Worm (Caenorhabditis elegans) whole organism, young adult: ENCODE measurements around the gene Y43E12A.2.

Experiments used
- C17E4.6 ChIP-seq: fragments of 200-800 bp; sonication (Bioruptor generic); IDR thresholded peaks from 2 replicates; pipeline ENCODE4 v1.3.6; 2022; ENCODE audit warnings: missing genetic modification reagents, missing genetic modification characterization, missing compliant biosample characterization
- D2030.7 ChIP-seq: fragments of 200-800 bp; sonication (Bioruptor generic); IDR thresholded peaks from 2 replicates; pipeline ENCODE4 v1.3.6; 2022; ENCODE audit warnings: missing genetic modification reagents, missing genetic modification characterization, missing compliant biosample characterization
- F22D6.2 ChIP-seq: sonication (generic microtip); optimal IDR thresholded peaks from 2 replicates; lab custom pipeline; 2016; ENCODE audit warnings: mild to moderate bottlenecking, missing genetic modification characterization, missing compliant biosample characterization
- F39B2.1 ChIP-seq: fragments of 200-800 bp; sonication (Bioruptor generic); IDR thresholded peaks from 2 replicates; pipeline ENCODE4 v1.3.6; 2022; ENCODE audit warnings: missing genetic modification reagents, missing genetic modification characterization, missing compliant biosample characterization
- K11D2.4 ChIP-seq: fragments of 200-800 bp; sonication (Bioruptor generic); IDR thresholded peaks from 2 replicates; pipeline ENCODE4 v1.3.6; 2022; ENCODE audit warnings: missing genetic modification reagents, missing genetic modification characterization, missing compliant biosample characterization
- K12H6.12 ChIP-seq: fragments of 200-800 bp; sonication (Bioruptor generic); optimal IDR thresholded peaks from 2 replicates; lab custom pipeline; 2018; ENCODE audit warnings: mild to moderate bottlenecking, missing genetic modification characterization, missing compliant biosample characterization
- Y53F4B.3 ChIP-seq: fragments of 200-800 bp; sonication (Bioruptor generic); IDR thresholded peaks from 2 replicates; pipeline ENCODE4 v1.3.6; 2022; ENCODE audit warnings: missing genetic modification reagents, missing genetic modification characterization, missing compliant biosample characterization
- aptf-3 ChIP-seq: fragments of 200-800 bp; sonication (Bioruptor generic); IDR thresholded peaks from 2 replicates; pipeline ENCODE4 v1.3.6; 2022; ENCODE audit warnings: missing genetic modification characterization, missing compliant biosample characterization
- atf-7 ChIP-seq: sonication (generic microtip); optimal IDR thresholded peaks from 2 replicates; lab custom pipeline; 2017; ENCODE audit warnings: mild to moderate bottlenecking, missing genetic modification characterization, missing compliant biosample characterization
- attf-6 ChIP-seq: fragments of 200-800 bp; sonication (Bioruptor generic); IDR thresholded peaks from 2 replicates; pipeline ENCODE4 v1.3.6; 2022; ENCODE audit warnings: missing genetic modification reagents, missing genetic modification characterization, missing compliant biosample characterization
- bed-2 ChIP-seq: fragments of 200-800 bp; sonication (Bioruptor generic); IDR thresholded peaks from 2 replicates; pipeline ENCODE4 v1.3.6; 2022; ENCODE audit warnings: missing genetic modification reagents, missing genetic modification characterization, missing compliant biosample characterization
- cebp-1 ChIP-seq, 2 experiments: fragments of 200-800 bp in 1 of 2; sonication (Bioruptor generic) in 1 of 2; sonication (generic microtip) in 1 of 2; IDR thresholded peaks in 1 of 2; optimal IDR thresholded peaks in 1 of 2; 2 replicates each; pipeline versions ENCODE4 v1.3.6 to Lab custom; 2017 to 2022; ENCODE audit warnings: missing compliant biosample characterization in 2 of 2, missing genetic modification characterization in 2 of 2, mild to moderate bottlenecking in 1 of 2, missing genetic modification reagents in 1 of 2, moderate library complexity in 1 of 2
- ceh-100 ChIP-seq: fragments of 200-800 bp; sonication (Bioruptor generic); IDR thresholded peaks from 2 replicates; pipeline ENCODE4 v1.3.6; 2022; ENCODE audit warnings: missing genetic modification reagents, missing genetic modification characterization, missing compliant biosample characterization
- ceh-91 ChIP-seq: fragments of 200-800 bp; sonication (Bioruptor generic); IDR thresholded peaks from 2 replicates; pipeline ENCODE4 v1.3.6; 2022; ENCODE audit warnings: missing genetic modification reagents, missing genetic modification characterization, missing compliant biosample characterization
- chd-7 ChIP-seq: sonication (generic microtip); optimal IDR thresholded peaks from 2 replicates; lab custom pipeline; 2016; ENCODE audit warnings: mild to moderate bottlenecking, missing genetic modification characterization, moderate library complexity, missing compliant biosample characterization
- ekl-4 ChIP-seq: fragments of 200-800 bp; sonication (Bioruptor generic); IDR thresholded peaks from 2 replicates; pipeline ENCODE4 v1.3.6; 2022; ENCODE audit warnings: missing genetic modification reagents, missing genetic modification characterization, missing compliant biosample characterization
- fkh-3 ChIP-seq: sonication (generic microtip); optimal IDR thresholded peaks from 2 replicates; lab custom pipeline; 2016; ENCODE audit warnings: mild to moderate bottlenecking, missing genetic modification characterization, missing compliant biosample characterization
- gei-17 ChIP-seq: fragments of 200-800 bp; sonication (Bioruptor generic); optimal IDR thresholded peaks from 2 replicates; lab custom pipeline; 2018; ENCODE audit warnings: mild to moderate bottlenecking, missing genetic modification characterization, missing compliant biosample characterization
- hmg-1.2 ChIP-seq: fragments of 200-800 bp; sonication (Bioruptor generic); IDR thresholded peaks from 2 replicates; pipeline ENCODE4 v1.3.6; 2022; ENCODE audit warnings: missing genetic modification reagents, missing genetic modification characterization, missing compliant biosample characterization
- hmg-20 ChIP-seq: fragments of 200-800 bp; sonication (Bioruptor generic); IDR thresholded peaks from 2 replicates; pipeline ENCODE4 v1.3.6; 2022; ENCODE audit warnings: missing genetic modification reagents, missing genetic modification characterization, missing compliant biosample characterization
- hsf-1 ChIP-seq: fragments of 200-800 bp; sonication (Bioruptor generic); IDR thresholded peaks from 2 replicates; pipeline ENCODE4 v1.3.6; 2022; ENCODE audit warnings: missing genetic modification reagents, missing genetic modification characterization, missing compliant biosample characterization
- lag-1 ChIP-seq: fragments of 200-800 bp; sonication (Bioruptor generic); IDR thresholded peaks from 2 replicates; pipeline ENCODE4 v1.3.6; 2022; ENCODE audit warnings: missing genetic modification reagents, missing genetic modification characterization, missing compliant biosample characterization
- lin-35 ChIP-seq, 3 experiments: fragments of 150-350 bp in 2 of 3; sonication (generic microtip) in 1 of 3; optimal IDR thresholded peaks; 2 replicates each; lab custom pipeline; 2014 to 2018; ENCODE audit warnings: missing biosample characterization in 3 of 3, missing genetic modification characterization in 3 of 3, missing genetic modification reagents in 3 of 3
- lsy-27 ChIP-seq: sonication (generic microtip); optimal IDR thresholded peaks from 2 replicates; lab custom pipeline; 2017; ENCODE audit warnings: missing genetic modification characterization, mild to moderate bottlenecking, missing compliant biosample characterization, antibody characterized with exemption, missing genotype, borderline replicate concordance; ENCODE audit not compliant: insufficient read depth
- mxl-1 ChIP-seq: sonication (generic microtip); optimal IDR thresholded peaks from 2 replicates; lab custom pipeline; 2016; ENCODE audit warnings: missing genetic modification characterization, missing compliant biosample characterization
- nhr-80 ChIP-seq: sonication (generic microtip); optimal IDR thresholded peaks from 2 replicates; lab custom pipeline; 2016; ENCODE audit warnings: missing genetic modification characterization, missing compliant biosample characterization
- nhr-90 ChIP-seq: sonication (generic microtip); optimal IDR thresholded peaks from 2 replicates; lab custom pipeline; 2016; ENCODE audit warnings: missing genotype, mild to moderate bottlenecking, missing genetic modification characterization, missing compliant biosample characterization
- rcor-1 ChIP-seq: fragments of 200-800 bp; sonication (Bioruptor generic); IDR thresholded peaks from 2 replicates; pipeline ENCODE4 v1.3.6; 2022; ENCODE audit warnings: missing genetic modification reagents, missing genetic modification characterization, missing compliant biosample characterization
- repo-1 ChIP-seq: sonication (generic microtip); optimal IDR thresholded peaks from 2 replicates; lab custom pipeline; 2017; ENCODE audit warnings: mild to moderate bottlenecking, missing genetic modification characterization, missing compliant biosample characterization
- rpc-1 ChIP-seq, 2 experiments: fragments of 150-350 bp in 1 of 2; sonication (generic microtip) in 1 of 2; optimal IDR thresholded peaks; 2 replicates each; lab custom pipeline; 2014 to 2018; ENCODE audit warnings: missing biosample characterization in 1 of 2, missing genetic modification characterization in 1 of 2, missing genetic modification reagents in 1 of 2, missing genotype in 1 of 2
- sdz-38 ChIP-seq: sonication (generic microtip); optimal IDR thresholded peaks from 2 replicates; lab custom pipeline; 2016; ENCODE audit warnings: missing genotype, missing genetic modification characterization, missing compliant biosample characterization
- sea-2 ChIP-seq: fragments of 200-800 bp; sonication (Bioruptor generic); IDR thresholded peaks from 2 replicates; pipeline ENCODE4 v1.3.6; 2022; ENCODE audit warnings: missing genetic modification characterization, missing compliant biosample characterization
- snpc-3.4 ChIP-seq: sonication (generic microtip); optimal IDR thresholded peaks from 2 replicates; lab custom pipeline; 2017; ENCODE audit warnings: missing genetic modification characterization, mild to moderate bottlenecking, missing compliant biosample characterization, antibody characterized with exemption, moderate library complexity, missing genotype, missing genetic modification reagents
- snpc-4 ChIP-seq, 5 experiments: fragments of 150-350 bp in 1 of 5; sonication (generic microtip) in 4 of 5; optimal IDR thresholded peaks; 2 replicates each; lab custom pipeline; 2014 to 2018; ENCODE audit warnings: missing genetic modification characterization in 5 of 5, missing biosample characterization in 3 of 5, antibody characterized with exemption in 2 of 5, mild to moderate bottlenecking in 2 of 5, missing compliant biosample characterization in 2 of 5, missing genotype in 2 of 5, moderate library complexity in 2 of 5, missing genetic modification reagents in 1 of 5
- somi-1 ChIP-seq: fragments of 200-800 bp; sonication (Bioruptor generic); optimal IDR thresholded peaks from 2 replicates; lab custom pipeline; 2018; ENCODE audit warnings: mild to moderate bottlenecking, missing genetic modification characterization, missing compliant biosample characterization
- unc-62 ChIP-seq: fragments of 150-350 bp; optimal IDR thresholded peaks from 2 replicates; lab custom pipeline; 2014; ENCODE audit warnings: missing biosample characterization, missing genetic modification reagents, missing genetic modification characterization
- xnd-1 ChIP-seq: sonication (generic microtip); optimal IDR thresholded peaks from 2 replicates; lab custom pipeline; 2016; ENCODE audit warnings: missing genotype, missing genetic modification reagents, missing genetic modification characterization, missing compliant biosample characterization
- zfh-2 ChIP-seq: fragments of 200-800 bp; sonication (Bioruptor generic); conservative IDR thresholded peaks from 2 replicates; pipeline ENCODE4 v1.3.6; 2022; ENCODE audit warnings: missing genetic modification reagents, missing genetic modification characterization, missing compliant biosample characterization
- ztf-25 ChIP-seq: fragments of 200-800 bp; sonication (Bioruptor generic); IDR thresholded peaks from 2 replicates; pipeline ENCODE4 v1.3.6; 2022; ENCODE audit warnings: missing genetic modification reagents, missing genetic modification characterization, missing compliant biosample characterization
- ztf-6 ChIP-seq: fragments of 200-800 bp; sonication (Bioruptor generic); IDR thresholded peaks from 2 replicates; pipeline ENCODE4 v1.3.6; 2022; ENCODE audit warnings: missing genetic modification reagents, missing genetic modification characterization, missing compliant biosample characterization

Gene Y43E12A.2

ce11 chrIV:10978641-10979040 lies 3.2 kb upstream of the Y43E12A.2 start:
- TF ChIP-seq ekl-4 (GFP tag; lab: Robert Waterston, UW) (no peak), hmg-1.2 (GFP tag; lab: Robert Waterston, UW) (0 out of 2 replicates have a peak, but pooled peaks have one; percentile 9), somi-1 (GFP tag; lab: Kevin White, UChicago) (no peak), C17E4.6 (no peak), hmg-20 (GFP tag; lab: Robert Waterston, UW) (no peak), mxl-1 (tag; lab: Kevin White, UChicago) (no peak), nhr-80 (tag; lab: Kevin White, UChicago) (no peak), repo-1 (tag; lab: Kevin White, UChicago) (no peak)

ce11 chrIV:10979689-10980088 lies 2.2 kb upstream of the Y43E12A.2 start:
- TF ChIP-seq cebp-1 (GFP tag; IDR thresholded peaks at IDR 0.05; lab: Robert Waterston, UW) (no peak), cebp-1 (tag; optimal IDR thresholded peaks at IDR 0.05; lab: Kevin White, UChicago) (peak; percentile 19), zfh-2 (GFP tag; lab: Robert Waterston, UW) (0 out of 2 replicates have a peak, but pooled peaks have one; percentile 12), K12H6.12 (tag; lab: Kevin White, UChicago) (peak; percentile 1), snpc-4 (GFP tag; optimal IDR thresholded peaks at IDR 0.05; lab: Kevin White, UChicago) (no peak), snpc-4 (tag; optimal IDR thresholded peaks at IDR 0.05; lab: Kevin White, UChicago) (no peak), chd-7 (tag; lab: Kevin White, UChicago) (no peak)

ce11 chrIV:10980628-10981027 lies 1.2 kb upstream of the Y43E12A.2 start:
- TF ChIP-seq rpc-1 (optimal IDR thresholded peaks at IDR 0.05; lab: Kevin White, UChicago) = peak; percentile 24
- TF ChIP-seq rpc-1 (tag; optimal IDR thresholded peaks at IDR 0.05; lab: Kevin White, UChicago) = no peak
- TF ChIP-seq hmg-1.2 (GFP tag; lab: Robert Waterston, UW) = peak; percentile 46; the same call in 1 of the 2 replicates
- TF ChIP-seq sea-2 = no peak
- TF ChIP-seq hsf-1 (GFP tag; lab: Robert Waterston, UW) = peak; percentile 83
- TF ChIP-seq mxl-1 (tag; lab: Kevin White, UChicago) = no peak

- TF ChIP-seq lin-35 (GFP tag; optimal IDR thresholded peaks at IDR 0.05; lab: Kevin White, UChicago) (no peak), fkh-3 (tag; lab: Kevin White, UChicago) (no peak), Y53F4B.3 (no peak), aptf-3 (no peak), F22D6.2 (tag; lab: Kevin White, UChicago) (no peak), snpc-4 (GFP tag; optimal IDR thresholded peaks at IDR 0.05; lab: Kevin White, UChicago) (no peak), snpc-4 (tag; optimal IDR thresholded peaks at IDR 0.05; lab: Kevin White, UChicago) (no peak), ceh-91 (peak; percentile 69), lag-1 (no peak), ceh-100 (no peak; the same call in 1 of the 2 replicates), unc-62 (GFP tag; lab: Kevin White, UChicago) (no peak), rpc-1 (optimal IDR thresholded peaks at IDR 0.05; lab: Kevin White, UChicago) (no peak), rpc-1 (tag; optimal IDR thresholded peaks at IDR 0.05; lab: Kevin White, UChicago) (no peak), gei-17 (GFP tag; lab: Kevin White, UChicago) (no peak), K11D2.4 (GFP tag; lab: Robert Waterston, UW) (no peak), attf-6 (GFP tag; lab: Robert Waterston, UW) (no peak), sdz-38 (tag; lab: Kevin White, UChicago) (no peak), bed-2 (GFP tag; lab: Robert Waterston, UW) (no peak), snpc-3.4 (tag; lab: Kevin White, UChicago) (no peak), rcor-1 (GFP tag; lab: Robert Waterston, UW) (peak; percentile 43; the same call in 1 of the 2 replicates), D2030.7 (peak; percentile 55), atf-7 (tag; lab: Kevin White, UChicago) (no peak), hmg-20 (GFP tag; lab: Robert Waterston, UW) (no peak), lsy-27 (no peak), ztf-25 (no peak), F39B2.1 (no peak), C17E4.6 (no peak), xnd-1 (peak; percentile 84), hsf-1 (GFP tag; lab: Robert Waterston, UW) (0 out of 2 replicates have a peak, but pooled peaks have one; percentile 31), ztf-6 (GFP tag; lab: Robert Waterston, UW) (no peak), nhr-90 (tag; lab: Kevin White, UChicago) (no peak)
Measured at ce11 chrIV:10985568-10986035, 3.7 kb downstream of the Y43E12A.2 start, which contains the start of gene cyb-2.1. cyb-2.1 (plus strand) TSS chrIV:10985985.
